Worm (Caenorhabditis elegans): ENCODE data around the gene C29E4.14.
A peak's percentile ranks its signal among the peaks of the same experiment; 100 is the strongest.

Gene C29E4.14

ce11 chrIII:7953208-7953607 is 33.3 kb downstream of the C29E4.14 start, which contains the start of gene let-754 (continued):
- no peak for TF ChIP-seq atf-7 (tag; optimal IDR thresholded peaks at IDR 0.05)

- TF ChIP-seq ceh-58 (GFP tag; IDR thresholded peaks at IDR 0.05): 0 out of 2 replicates have a peak, but pooled peaks have one; percentile 85
- 0 out of 2 replicates have a peak, but pooled peaks have one; percentile 49 for TF ChIP-seq cebp-2 (GFP tag; IDR thresholded peaks at IDR 0.05)
- TF ChIP-seq ekl-4 (GFP tag; IDR thresholded peaks at IDR 0.05): peak; percentile 62; the same call in 1 of the 2 replicates
- TF ChIP-seq hsf-1 (GFP tag; IDR thresholded peaks at IDR 0.05): peak; percentile 75
- TF ChIP-seq rpc-1 (optimal IDR thresholded peaks at IDR 0.05): peak; percentile 2
- TF ChIP-seq rpc-1 (tag; optimal IDR thresholded peaks at IDR 0.05): peak; percentile 59
- peak; percentile 54; the same call in 1 of the 2 replicates for TF ChIP-seq madf-3 (GFP tag; IDR thresholded peaks at IDR 0.05)
- TF ChIP-seq egrh-3 (GFP tag; IDR thresholded peaks at IDR 0.05): peak; percentile 30; the same call in 1 of the 2 replicates
- TF ChIP-seq lin-26 (GFP tag; IDR thresholded peaks at IDR 0.05): peak; percentile 86
- TF ChIP-seq madf-6 (GFP tag; IDR thresholded peaks at IDR 0.05): peak; percentile 71
- TF ChIP-seq F37B4.10 (GFP tag; IDR thresholded peaks at IDR 0.05): 0 out of 2 replicates have a peak, but pooled peaks have one; percentile 78
- TF ChIP-seq aptf-3 (GFP tag; IDR thresholded peaks at IDR 0.05): peak; percentile 84; the same call in 1 of the 2 replicates
- peak; percentile 87 for TF ChIP-seq D2030.7 (GFP tag; IDR thresholded peaks at IDR 0.05)
- peak; percentile 63 for TF ChIP-seq F33H1.4 (GFP tag; IDR thresholded peaks at IDR 0.05)
- TF ChIP-seq aptf-2 (GFP tag; conservative IDR thresholded peaks at IDR 0.05): 0 out of 2 replicates have a peak, but pooled peaks have one; percentile 26
- peak; percentile 54; the same call in 1 of the 2 replicates for TF ChIP-seq Y95B8A.8 (GFP tag; IDR thresholded peaks at IDR 0.05)
- TF ChIP-seq C17E4.6 (GFP tag; IDR thresholded peaks at IDR 0.05): peak; percentile 61; the same call in 1 of the 2 replicates
- TF ChIP-seq madf-8 (GFP tag; conservative IDR thresholded peaks at IDR 0.05): 0 out of 2 replicates have a peak, but pooled peaks have one; percentile 9
- 0 out of 2 replicates have a peak, but pooled peaks have one; percentile 42 for TF ChIP-seq ztf-25 (GFP tag; IDR thresholded peaks at IDR 0.05)
- TF ChIP-seq egl-44 (GFP tag; IDR thresholded peaks at IDR 0.05): peak; percentile 91
- TF ChIP-seq Y56A3A.18 (GFP tag; IDR thresholded peaks at IDR 0.05): peak; percentile 54; the same call in 1 of the 2 replicates
- peak; percentile 26; the same call in 1 of the 2 replicates for TF ChIP-seq hmg-20 (GFP tag; IDR thresholded peaks at IDR 0.05)
- peak; percentile 47; the same call in 1 of the 2 replicates for TF ChIP-seq attf-3 (GFP tag; conservative IDR thresholded peaks at IDR 0.05)
- peak; percentile 39 for TF ChIP-seq hmg-1.2 (GFP tag; IDR thresholded peaks at IDR 0.05)
- peak; percentile 57; the same call in 1 of the 2 replicates for TF ChIP-seq pbrm-1 (GFP tag; IDR thresholded peaks at IDR 0.05)
- TF ChIP-seq B0261.1 (tag; optimal IDR thresholded peaks at IDR 0.05): peak; percentile 49
- TF ChIP-seq Y79H2A.3 (GFP tag; conservative IDR thresholded peaks at IDR 0.05): peak; percentile 63; the same call in 1 of the 2 replicates
- TF ChIP-seq attf-6 (GFP tag; IDR thresholded peaks at IDR 0.05): peak; percentile 73
- 0 out of 2 replicates have a peak, but pooled peaks have one; percentile 63 for TF ChIP-seq F39B2.1 (GFP tag; IDR thresholded peaks at IDR 0.05)
- peak; percentile 42; the same call in 1 of the 2 replicates for TF ChIP-seq mcd-1 (GFP tag; IDR thresholded peaks at IDR 0.05)
- 0 out of 2 replicates have a peak, but pooled peaks have one; percentile 12 for TF ChIP-seq ceh-100 (GFP tag; IDR thresholded peaks at IDR 0.05)
- peak; percentile 71 for TF ChIP-seq tbp1 (GFP tag; optimal IDR thresholded peaks at IDR 0.05)
- TF ChIP-seq rcor-1 (GFP tag; IDR thresholded peaks at IDR 0.05): peak; percentile 58
These were observed 33.9 kb downstream of the C29E4.14 start for ce11 chrIII:7953688-7954313.

- no peak for TF ChIP-seq tlf-1 (GFP tag; optimal IDR thresholded peaks at IDR 0.05)
- TF ChIP-seq F10E7.11 (tag; optimal IDR thresholded peaks at IDR 0.05): no peak
- TF ChIP-seq sptf-2 (GFP tag; optimal IDR thresholded peaks at IDR 0.05): no peak
- no peak for TF ChIP-seq mcd-1 (GFP tag; IDR thresholded peaks at IDR 0.05)
- no peak for TF ChIP-seq pbrm-1 (GFP tag; IDR thresholded peaks at IDR 0.05)
- TF ChIP-seq Y56A3A.18 (GFP tag; IDR thresholded peaks at IDR 0.05): no peak
- no peak for TF ChIP-seq egl-18 (GFP tag; IDR thresholded peaks at IDR 0.05)
- TF ChIP-seq nhr-120 (GFP tag; IDR thresholded peaks at IDR 0.05): no peak
- no peak for TF ChIP-seq B0336.3 (GFP tag; IDR thresholded peaks at IDR 0.05)
- TF ChIP-seq dpff-1 (tag; optimal IDR thresholded peaks at IDR 0.05): no peak
- no peak for TF ChIP-seq lin-35 (GFP tag; optimal IDR thresholded peaks at IDR 0.05)
- TF ChIP-seq mel-28 (tag; optimal IDR thresholded peaks at IDR 0.05; ENCODE audit: borderline replicate concordance): no peak
- no peak for TF ChIP-seq lin-54 (GFP tag; optimal IDR thresholded peaks at IDR 0.05)
- TF ChIP-seq lin-26 (GFP tag; IDR thresholded peaks at IDR 0.05): no peak
These were observed 37.0 kb downstream of the C29E4.14 start, which contains the start of gene C29E4.9 for ce11 chrIII:7956965-7957364. C29E4.9 (minus strand) TSS chrIII:7957065.
